Fruit fly (Drosophila melanogaster) whole organism, embryonic: Measurements from ENCODE around the gene CG9286.

Experiments used
- CG10321 ChIP-seq: fragments of 200-800 bp; sonication (Bioruptor generic); IDR thresholded peaks from 2 replicates; pipeline ENCODE4 v1.3.6; 2022; ENCODE audit warnings: missing biosample characterization, missing genetic modification characterization
- CG10431 ChIP-seq: fragments of 200-800 bp; sonication (Bioruptor generic); optimal IDR thresholded peaks from 3 replicates; lab custom pipeline; 2018; ENCODE audit warnings: missing biosample characterization, mild to moderate bottlenecking, missing genetic modification characterization
- CG11247 ChIP-seq: fragments of 200-800 bp; sonication (Bioruptor generic); IDR thresholded peaks from 2 replicates; pipeline ENCODE4 v1.3.6; 2022; ENCODE audit warnings: missing biosample characterization, missing genetic modification characterization
- CG11695 ChIP-seq: fragments of 200-800 bp; sonication (Bioruptor generic); IDR thresholded peaks from 3 replicates; pipeline ENCODE4 v1.3.6; 2022; ENCODE audit warnings: missing biosample characterization, missing genetic modification characterization
- CG14014 ChIP-seq: fragments of 200-800 bp; sonication (Bioruptor generic); IDR thresholded peaks from 2 replicates; pipeline ENCODE4 v1.3.6; 2022; ENCODE audit warnings: missing biosample characterization, missing genetic modification characterization
- CG15269 ChIP-seq: fragments of 200-800 bp; sonication (Bioruptor generic); optimal IDR thresholded peaks from 2 replicates; lab custom pipeline; 2018; ENCODE audit warnings: missing biosample characterization, mild to moderate bottlenecking, missing genetic modification characterization, moderate library complexity
- CG1602 ChIP-seq: fragments of 200-800 bp; sonication (Bioruptor generic); optimal IDR thresholded peaks from 3 replicates; lab custom pipeline; 2016; ENCODE audit warnings: missing biosample characterization, missing genetic modification characterization
- CG1792 ChIP-seq: fragments of 200-800 bp; sonication (Bioruptor generic); optimal IDR thresholded peaks from 2 replicates; lab custom pipeline; 2016; ENCODE audit warnings: missing biosample characterization, missing genetic modification characterization
- CG2889 ChIP-seq: fragments of 200-800 bp; sonication (Bioruptor generic); IDR thresholded peaks from 3 replicates; pipeline ENCODE4 v1.3.6; 2022; ENCODE audit warnings: missing biosample characterization, missing genetic modification characterization
- CG30403 ChIP-seq: fragments of 200-800 bp; sonication (Bioruptor generic); optimal IDR thresholded peaks from 3 replicates; lab custom pipeline; 2016; ENCODE audit warnings: missing biosample characterization, missing genetic modification characterization
- CG30431 ChIP-seq: fragments of 200-800 bp; sonication (Bioruptor generic); optimal IDR thresholded peaks from 2 replicates; lab custom pipeline; 2017; ENCODE audit warnings: missing biosample characterization, missing genetic modification characterization
- CG31388 ChIP-seq: fragments of 200-800 bp; sonication (Bioruptor generic); optimal IDR thresholded peaks from 2 replicates; lab custom pipeline; 2016; ENCODE audit warnings: missing biosample characterization, missing genetic modification characterization
- CG32532 ChIP-seq: fragments of 200-800 bp; sonication (Bioruptor generic); IDR thresholded peaks from 2 replicates; pipeline ENCODE4 v1.3.6; 2022; ENCODE audit warnings: missing biosample characterization, missing genetic modification characterization
- CG3281 ChIP-seq: fragments of 200-800 bp; sonication (Bioruptor generic); optimal IDR thresholded peaks from 3 replicates; lab custom pipeline; 2017; ENCODE audit warnings: missing biosample characterization, mild to moderate bottlenecking, missing genetic modification characterization
- CG34224 ChIP-seq: fragments of 200-800 bp; sonication (Bioruptor generic); IDR thresholded peaks from 3 replicates; pipeline ENCODE4 v1.3.6; 2022; ENCODE audit warnings: missing biosample characterization, missing genetic modification characterization; ENCODE audit not compliant: partially characterized antibody
- CG3838 ChIP-seq: fragments of 200-800 bp; sonication (Bioruptor generic); optimal IDR thresholded peaks from 3 replicates; lab custom pipeline; 2016; ENCODE audit warnings: missing biosample characterization, missing genetic modification characterization
- CG3995 ChIP-seq: fragments of 200-800 bp; sonication (Bioruptor generic); optimal IDR thresholded peaks from 3 replicates; lab custom pipeline; 2016; ENCODE audit warnings: missing biosample characterization, missing genetic modification characterization
- CG4707 ChIP-seq: fragments of 200-800 bp; sonication (Bioruptor generic); optimal IDR thresholded peaks from 2 replicates; lab custom pipeline; 2018; ENCODE audit warnings: missing biosample characterization, mild to moderate bottlenecking, missing genetic modification characterization, moderate library complexity
- CG6254 ChIP-seq: fragments of 200-800 bp; sonication (Bioruptor generic); optimal IDR thresholded peaks from 3 replicates; lab custom pipeline; 2017; ENCODE audit warnings: mild to moderate bottlenecking, missing biosample characterization, missing genetic modification reagents, missing genetic modification characterization
- CG7745 ChIP-seq: fragments of 200-800 bp; sonication (Bioruptor generic); optimal IDR thresholded peaks from 2 replicates; lab custom pipeline; 2018; ENCODE audit warnings: missing biosample characterization, mild to moderate bottlenecking, missing genetic modification characterization, moderate library complexity
- CG7839 ChIP-seq: fragments of 200-800 bp; sonication (Bioruptor generic); optimal IDR thresholded peaks from 3 replicates; lab custom pipeline; 2018; ENCODE audit warnings: missing biosample characterization, mild to moderate bottlenecking, missing genetic modification characterization, moderate library complexity
- CTCF ChIP-seq: fragments of 200-800 bp; sonication (Bioruptor generic); optimal IDR thresholded peaks from 2 replicates; lab custom pipeline; 2017; ENCODE audit warnings: missing biosample characterization, mild to moderate bottlenecking, missing genetic modification characterization, moderate library complexity
- Dbx ChIP-seq: fragments of 200-800 bp; sonication (Bioruptor generic); IDR thresholded peaks from 3 replicates; pipeline ENCODE4 v1.3.6; 2022; ENCODE audit warnings: missing biosample characterization, missing genetic modification characterization
- Dref ChIP-seq: fragments of 200-800 bp; sonication (Bioruptor generic); IDR thresholded peaks from 2 replicates; pipeline ENCODE4 v1.3.6; 2022; ENCODE audit warnings: missing biosample characterization, missing genetic modification characterization
- GATAe ChIP-seq: fragments of 200-800 bp; sonication (Bioruptor generic); conservative IDR thresholded peaks from 2 replicates; pipeline ENCODE4 v1.3.6; 2022; ENCODE audit warnings: missing biosample characterization, missing genetic modification characterization
- Gsc ChIP-seq: fragments of 200-800 bp; sonication (Bioruptor generic); IDR thresholded peaks from 2 replicates; pipeline ENCODE4 v1.3.6; 2022; ENCODE audit warnings: missing biosample characterization, missing genetic modification characterization
- HmgD ChIP-seq: fragments of 200-800 bp; sonication (Bioruptor generic); optimal IDR thresholded peaks from 3 replicates; lab custom pipeline; 2016; ENCODE audit warnings: missing biosample characterization, missing genetic modification characterization
- Hr3 ChIP-seq: fragments of 200-800 bp; sonication (Bioruptor generic); optimal IDR thresholded peaks from 3 replicates; lab custom pipeline; 2016; ENCODE audit warnings: missing biosample characterization, missing genetic modification characterization
- Meics ChIP-seq: fragments of 200-800 bp; sonication (Bioruptor generic); optimal IDR thresholded peaks from 2 replicates; lab custom pipeline; 2017; ENCODE audit warnings: missing biosample characterization, mild to moderate bottlenecking, missing genetic modification characterization
- Nf-YB ChIP-seq: fragments of 200-800 bp; sonication (Bioruptor generic); optimal IDR thresholded peaks from 3 replicates; lab custom pipeline; 2019; ENCODE audit warnings: missing biosample characterization, mild to moderate bottlenecking, missing genetic modification characterization, moderate library complexity
- ab ChIP-seq: fragments of 200-800 bp; sonication (Bioruptor generic); optimal IDR thresholded peaks from 2 replicates; lab custom pipeline; 2016; ENCODE audit warnings: missing biosample characterization, missing genetic modification characterization
- ase ChIP-seq: fragments of 200-800 bp; sonication (Bioruptor generic); IDR thresholded peaks from 3 replicates; pipeline ENCODE4 v1.3.6; 2022; ENCODE audit warnings: missing biosample characterization, missing genetic modification characterization
- chn ChIP-seq: fragments of 200-800 bp; sonication (Bioruptor generic); optimal IDR thresholded peaks from 2 replicates; lab custom pipeline; 2016; ENCODE audit warnings: missing biosample characterization, missing genetic modification characterization
- dati ChIP-seq: fragments of 200-800 bp; sonication (Bioruptor generic); IDR thresholded peaks from 2 replicates; pipeline ENCODE4 v1.3.6; 2022; ENCODE audit warnings: missing biosample characterization, missing genetic modification characterization
- dmrt99B ChIP-seq: fragments of 200-800 bp; sonication (Bioruptor generic); optimal IDR thresholded peaks from 2 replicates; lab custom pipeline; 2018; ENCODE audit warnings: missing biosample characterization, mild to moderate bottlenecking, missing genetic modification characterization, moderate library complexity
- gsb-n ChIP-seq: fragments of 200-800 bp; sonication (Bioruptor generic); optimal IDR thresholded peaks from 3 replicates; lab custom pipeline; 2018; ENCODE audit warnings: missing biosample characterization, mild to moderate bottlenecking, missing genetic modification characterization
- lab ChIP-seq: fragments of 200-800 bp; sonication (Bioruptor generic); optimal IDR thresholded peaks from 3 replicates; lab custom pipeline; 2017; ENCODE audit warnings: missing biosample characterization, missing genetic modification characterization, mild to moderate bottlenecking, moderate library complexity, missing genetic modification reagents
- lilli ChIP-seq: fragments of 200-800 bp; sonication (Bioruptor generic); optimal IDR thresholded peaks from 3 replicates; lab custom pipeline; 2016; ENCODE audit warnings: missing biosample characterization, missing genetic modification characterization
- ranshi ChIP-seq: fragments of 200-800 bp; sonication (Bioruptor generic); IDR thresholded peaks from 2 replicates; pipeline ENCODE4 v1.3.6; 2022; ENCODE audit warnings: missing biosample characterization, missing genetic modification characterization
- repo ChIP-seq: fragments of 200-800 bp; sonication (Bioruptor generic); optimal IDR thresholded peaks from 2 replicates; lab custom pipeline; 2016; ENCODE audit warnings: missing biosample characterization, missing genetic modification characterization
- run ChIP-seq: fragments of 200-800 bp; sonication (Bioruptor generic); optimal IDR thresholded peaks from 3 replicates; lab custom pipeline; 2018; ENCODE audit warnings: missing biosample characterization, mild to moderate bottlenecking, missing genetic modification characterization
- sens-2 ChIP-seq: fragments of 200-800 bp; sonication (Bioruptor generic); IDR thresholded peaks from 2 replicates; pipeline ENCODE4 v1.3.6; 2022; ENCODE audit warnings: missing biosample characterization, missing genetic modification characterization
- sug ChIP-seq: fragments of 200-800 bp; optimal IDR thresholded peaks from 2 replicates; lab custom pipeline; 2019; ENCODE audit warnings: missing biosample characterization, mild to moderate bottlenecking, missing genetic modification characterization, moderate library complexity
- tna ChIP-seq: fragments of 200-800 bp; sonication (Bioruptor generic); IDR thresholded peaks from 2 replicates; pipeline ENCODE4 v1.3.6; 2022; ENCODE audit warnings: missing biosample characterization, missing genetic modification characterization; ENCODE audit not compliant: partially characterized antibody

CG9286 gene

dm6 chr3R:13765001-13765400, 15.8 kb upstream of the CG9286 start (continued):
- no peak for TF ChIP-seq CG1792 (GFP tag; lab: Kevin White, UChicago)
- TF ChIP-seq CG34224 (GFP tag; lab: Robert Waterston, UW) = no peak
- TF ChIP-seq CG11247 (GFP tag; lab: Robert Waterston, UW) = no peak
- TF ChIP-seq ase (GFP tag; lab: Robert Waterston, UW) = no peak
- no peak for TF ChIP-seq CG7839 (tag; lab: Kevin White, UChicago)
- TF ChIP-seq CG6254 (GFP tag; lab: Kevin White, UChicago) = no peak
- TF ChIP-seq lilli (GFP tag; lab: Kevin White, UChicago) = no peak
- no peak for TF ChIP-seq CG4707 (GFP tag; lab: Kevin White, UChicago)
- TF ChIP-seq CG31388 (GFP tag; lab: Kevin White, UChicago) = no peak
- peak; percentile 24 for TF ChIP-seq CG3281 (GFP tag; lab: Kevin White, UChicago)
- TF ChIP-seq CG7745 (tag; lab: Kevin White, UChicago) = no peak
- no peak for TF ChIP-seq chn (GFP tag; lab: Kevin White, UChicago)
- TF ChIP-seq CG2889 (GFP tag; lab: Robert Waterston, UW) = no peak
- no peak for TF ChIP-seq gsb-n (tag; lab: Kevin White, UChicago)
- TF ChIP-seq Hr3 (GFP tag; lab: Kevin White, UChicago) = no peak
- no peak for TF ChIP-seq Dbx (GFP tag; lab: Robert Waterston, UW)
- TF ChIP-seq Gsc = no peak
- TF ChIP-seq ranshi (GFP tag; lab: Robert Waterston, UW) = 0 out of 2 replicates have a peak, but pooled peaks have one; percentile 14
- TF ChIP-seq HmgD = no peak
- TF ChIP-seq CG10431 (GFP tag; lab: Kevin White, UChicago) = no peak
- no peak for TF ChIP-seq CG30431
- TF ChIP-seq Meics (GFP tag; lab: Kevin White, UChicago) = peak; percentile 1
- TF ChIP-seq lab (GFP tag; lab: Kevin White, UChicago) = peak; percentile 4
- TF ChIP-seq GATAe (GFP tag; lab: Robert Waterston, UW) = no peak
- no peak for TF ChIP-seq repo (GFP tag; lab: Kevin White, UChicago)
- TF ChIP-seq CG30403 (GFP tag; lab: Kevin White, UChicago) = peak; percentile 3
- TF ChIP-seq sug (tag; lab: Kevin White, UChicago) = no peak
- TF ChIP-seq CTCF (GFP tag; lab: Kevin White, UChicago) = no peak
- peak; percentile 30 for TF ChIP-seq CG15269 (tag; lab: Kevin White, UChicago)
- TF ChIP-seq tna (GFP tag; lab: Robert Waterston, UW) = no peak
- no peak for TF ChIP-seq CG14014 (GFP tag; lab: Robert Waterston, UW)
- TF ChIP-seq sens-2 (GFP tag; lab: Robert Waterston, UW) = no peak
- no peak for TF ChIP-seq CG32532 (GFP tag; lab: Robert Waterston, UW)
- TF ChIP-seq CG3995 (GFP tag; lab: Kevin White, UChicago) = peak; percentile 27
- no peak for TF ChIP-seq run (tag; lab: Kevin White, UChicago)
- no peak for TF ChIP-seq dati (GFP tag; lab: Robert Waterston, UW)
- no peak for TF ChIP-seq CG10321 (GFP tag; lab: Robert Waterston, UW)
- TF ChIP-seq ab (GFP tag; lab: Kevin White, UChicago) = no peak
- TF ChIP-seq CG11695 (GFP tag; lab: Robert Waterston, UW) = peak; percentile 39; the same call in 1 of the 3 replicates
- TF ChIP-seq Dref (GFP tag; lab: Robert Waterston, UW) = no peak
- TF ChIP-seq CG3838 = no peak
- no peak for TF ChIP-seq Nf-YB (GFP tag; lab: Kevin White, UChicago)
- TF ChIP-seq dmrt99B = peak; percentile 21
- no peak for TF ChIP-seq CG1602 (GFP tag; lab: Kevin White, UChicago)
